Fruit fly (Drosophila melanogaster): Measurements from ENCODE around the gene mkg-p.
A peak's percentile ranks its signal among the peaks of the same experiment; 100 is the strongest.

Gene mkg-p

DNA sequence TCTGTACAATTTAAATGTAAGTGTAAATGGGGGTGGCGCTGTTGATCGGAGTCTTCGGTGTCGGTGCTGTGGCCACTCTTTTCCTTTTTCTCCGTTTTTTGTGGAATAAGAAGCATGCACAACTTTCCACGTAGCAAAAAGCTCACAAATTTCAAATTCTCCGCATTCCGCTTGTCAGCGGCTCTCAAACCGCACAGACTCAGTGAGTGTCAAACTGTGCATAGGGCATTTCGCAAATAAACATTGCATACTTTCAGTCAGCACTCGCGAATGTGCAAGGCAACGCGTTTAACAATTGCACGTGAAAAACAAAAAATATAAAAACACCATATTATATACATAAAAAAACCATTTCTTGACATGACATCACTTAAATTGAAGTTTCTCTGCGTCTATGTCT, 10.1 kb downstream of the mkg-p start (continued):
- TF ChIP-seq prd (optimal IDR thresholded peaks at IDR 0.05) (no peak), prd (GFP tag; IDR thresholded peaks at IDR 0.05) (0 out of 3 replicates have a peak, but pooled peaks have one; percentile 28), Fer1 (GFP tag; optimal IDR thresholded peaks at IDR 0.05) (no peak), stwl (tag; optimal IDR thresholded peaks at IDR 0.05) (peak; percentile 29), CG6654 (GFP tag; optimal IDR thresholded peaks at IDR 0.05) (peak; percentile 100), CG6791 (GFP tag; IDR thresholded peaks at IDR 0.05; ENCODE audit: partially characterized antibody) (peak; percentile 63), pum (GFP tag; optimal IDR thresholded peaks at IDR 0.05) (no peak), psq (GFP tag; optimal IDR thresholded peaks at IDR 0.05) (no peak), knrl (GFP tag; IDR thresholded peaks at IDR 0.05; ENCODE audit: partially characterized antibody) (peak; percentile 63), Xbp1 (GFP tag; optimal IDR thresholded peaks at IDR 0.05) (peak; percentile 2), amos (GFP tag; IDR thresholded peaks at IDR 0.05; ENCODE audit: partially characterized antibody) (peak; percentile 56), vvl (GFP tag; IDR thresholded peaks at IDR 0.05) (0 out of 2 replicates have a peak, but pooled peaks have one; percentile 12), CG2199 (GFP tag; IDR thresholded peaks at IDR 0.05) (peak; percentile 89), Med (GFP tag) (peak; percentile 10), E2f2 (GFP tag; IDR thresholded peaks at IDR 0.05) (peak; percentile 81), tna (GFP tag; IDR thresholded peaks at IDR 0.05; ENCODE audit: partially characterized antibody) (peak; percentile 76), HLH4C (GFP tag; IDR thresholded peaks at IDR 0.05; ENCODE audit: partially characterized antibody) (peak; percentile 29; the same call in 1 of the 3 replicates), Rfx (GFP tag; IDR thresholded peaks at IDR 0.05) (peak; percentile 35; the same call in 1 of the 2 replicates), CG3065 (GFP tag; optimal IDR thresholded peaks at IDR 0.05) (no peak), chinmo (GFP tag; IDR thresholded peaks at IDR 0.05; ENCODE audit: partially characterized antibody) (peak; percentile 65; the same call in 2 of the 4 replicates), row (GFP tag; IDR thresholded peaks at IDR 0.05) (no peak), Bdp1 (GFP tag; optimal IDR thresholded peaks at IDR 0.05) (no peak), sd (tag; optimal IDR thresholded peaks at IDR 0.05) (peak; percentile 100), vnd (GFP tag; IDR thresholded peaks at IDR 0.05; ENCODE audit: partially characterized antibody) (peak; percentile 22; the same call in 1 of the 3 replicates), ci (GFP tag; IDR thresholded peaks at IDR 0.05) (peak; percentile 66; the same call in 2 of the 3 replicates), CG4424 (GFP tag; optimal IDR thresholded peaks at IDR 0.05) (no peak), zfh1 (GFP tag; IDR thresholded peaks at IDR 0.05) (0 out of 3 replicates have a peak, but pooled peaks have one; percentile 39), CG14860 (GFP tag; IDR thresholded peaks at IDR 0.05; ENCODE audit: partially characterized antibody) (peak; percentile 55; the same call in 2 of the 3 replicates), chm (GFP tag; IDR thresholded peaks at IDR 0.05) (0 out of 2 replicates have a peak, but pooled peaks have one; percentile 27), Drgx (GFP tag; IDR thresholded peaks at IDR 0.05) (0 out of 2 replicates have a peak, but pooled peaks have one; percentile 15), ato (GFP tag; IDR thresholded peaks at IDR 0.05; ENCODE audit: partially characterized antibody) (0 out of 2 replicates have a peak, but pooled peaks have one; percentile 25), CTCF (GFP tag; optimal IDR thresholded peaks at IDR 0.05) (peak; percentile 35), Scr (GFP tag; IDR thresholded peaks at IDR 0.05; ENCODE audit: partially characterized antibody) (peak; percentile 25), CG42726 (GFP tag; IDR thresholded peaks at IDR 0.05; ENCODE audit: partially characterized antibody) (peak; percentile 53; the same call in 1 of the 2 replicates), CG1603 (tag; optimal IDR thresholded peaks at IDR 0.05) (peak; percentile 25), CG6854 (GFP tag; optimal IDR thresholded peaks at IDR 0.05) (peak; percentile 53), lov (optimal IDR thresholded peaks at IDR 0.05) (no peak), lov (GFP tag; IDR thresholded peaks at IDR 0.05) (0 out of 3 replicates have a peak, but pooled peaks have one; percentile 42), CG16813 (GFP tag; IDR thresholded peaks at IDR 0.05; ENCODE audit: partially characterized antibody) (0 out of 3 replicates have a peak, but pooled peaks have one; percentile 25), Ets65A (GFP tag) (peak; percentile 72), CG6813 (GFP tag; optimal IDR thresholded peaks at IDR 0.05) (no peak)

All from whole organism, embryonic.